Worm (Caenorhabditis elegans) whole organism, L4 larva: Measurements from ENCODE around the gene hsp-16.41.

ENCODE experiments used
- F26F4.8 ChIP-seq: fragments of 200-800 bp; sonication (Bioruptor generic); conservative IDR thresholded peaks from 2 replicates; pipeline ENCODE4 v1.3.6; 2022; ENCODE audit warnings: missing genetic modification characterization, missing compliant biosample characterization
- F49E8.2 ChIP-seq: sonication (generic microtip); optimal IDR thresholded peaks from 2 replicates; lab custom pipeline; 2016; ENCODE audit warnings: missing compliant biosample characterization, mild to moderate bottlenecking, missing genetic modification characterization, borderline replicate concordance
- R02D3.7 ChIP-seq: fragments of 150-350 bp; sonication (generic microtip); optimal IDR thresholded peaks from 3 replicates; lab custom pipeline; 2014; ENCODE audit warnings: missing biosample characterization, missing genetic modification characterization
- T20F7.1 ChIP-seq: fragments of 200-800 bp; sonication (Bioruptor generic); optimal IDR thresholded peaks from 2 replicates; lab custom pipeline; 2018; ENCODE audit warnings: mild to moderate bottlenecking, missing genetic modification characterization, missing compliant biosample characterization
- Y5F2A.4 ChIP-seq: fragments of 200-800 bp; sonication (Bioruptor generic); optimal IDR thresholded peaks from 2 replicates; lab custom pipeline; 2018; ENCODE audit warnings: mild to moderate bottlenecking, missing genetic modification characterization, missing compliant biosample characterization
- arid-1 ChIP-seq: fragments of 200-800 bp; sonication (Bioruptor generic); conservative IDR thresholded peaks from 2 replicates; pipeline ENCODE4 v1.3.6; 2022; ENCODE audit warnings: missing genetic modification reagents, missing genetic modification characterization, missing compliant biosample characterization
- ceh-28 ChIP-seq: fragments of 150-350 bp; optimal IDR thresholded peaks from 2 replicates; lab custom pipeline; 2014; ENCODE audit warnings: missing biosample characterization, missing genetic modification reagents, missing genetic modification characterization
- ceh-32 ChIP-seq: sonication (generic microtip); optimal IDR thresholded peaks from 2 replicates; lab custom pipeline; 2016; ENCODE audit warnings: mild to moderate bottlenecking, missing genetic modification characterization, missing compliant biosample characterization; ENCODE audit not compliant: poor library complexity
- ceh-44 ChIP-seq: fragments of 200-800 bp; sonication (Bioruptor generic); IDR thresholded peaks from 2 replicates; pipeline ENCODE4 v1.3.6; 2022; ENCODE audit warnings: missing genetic modification reagents, missing genetic modification characterization, missing compliant biosample characterization
- ceh-62 ChIP-seq: sonication (generic microtip); optimal IDR thresholded peaks from 2 replicates; lab custom pipeline; 2017; ENCODE audit warnings: missing biosample characterization, missing genetic modification characterization
- ctbp-1 ChIP-seq: fragments of 200-800 bp; sonication (Bioruptor generic); IDR thresholded peaks from 2 replicates; pipeline ENCODE4 v1.3.6; 2022; ENCODE audit warnings: missing genetic modification reagents, missing genetic modification characterization, missing compliant biosample characterization
- daf-16 ChIP-seq, 3 experiments: sonication (generic microtip); optimal IDR thresholded peaks; 2 replicates each; lab custom pipeline; 2016 to 2017; ENCODE audit warnings: missing genetic modification characterization in 3 of 3, missing genetic modification reagents in 3 of 3, mild to moderate bottlenecking in 2 of 3, missing compliant biosample characterization in 2 of 3, missing biosample characterization in 1 of 3, moderate library complexity in 1 of 3
- dmd-6 ChIP-seq: fragments of 200-800 bp; sonication (Bioruptor generic); IDR thresholded peaks from 2 replicates; pipeline ENCODE4 v1.3.6; 2022; ENCODE audit warnings: missing genetic modification reagents, missing genetic modification characterization, missing compliant biosample characterization
- dpl-1 ChIP-seq: fragments of 150-350 bp; optimal IDR thresholded peaks from 2 replicates; lab custom pipeline; 2014; ENCODE audit warnings: missing biosample characterization, missing genetic modification reagents, missing genetic modification characterization
- duxl-1 ChIP-seq: sonication (generic microtip); optimal IDR thresholded peaks from 2 replicates; lab custom pipeline; 2016; ENCODE audit warnings: mild to moderate bottlenecking, missing genetic modification characterization, moderate library complexity, missing compliant biosample characterization; ENCODE audit not compliant: poor library complexity
- dve-1 ChIP-seq: sonication (generic microtip); optimal IDR thresholded peaks from 2 replicates; lab custom pipeline; 2017; ENCODE audit warnings: antibody characterized with exemption, mild to moderate bottlenecking, missing genetic modification characterization, missing compliant biosample characterization; ENCODE audit not compliant: insufficient read depth
- egl-27 ChIP-seq: sonication (generic microtip); optimal IDR thresholded peaks from 3 replicates; lab custom pipeline; 2017; ENCODE audit warnings: missing biosample characterization, missing genetic modification reagents, missing genetic modification characterization
- egl-43 ChIP-seq: fragments of 200-800 bp; sonication (Bioruptor generic); IDR thresholded peaks from 2 replicates; pipeline ENCODE4 v1.3.6; 2022; ENCODE audit warnings: missing genetic modification reagents, missing genetic modification characterization, missing compliant biosample characterization
- fkh-10 ChIP-seq: fragments of 150-350 bp; optimal IDR thresholded peaks from 2 replicates; lab custom pipeline; 2014; ENCODE audit warnings: missing biosample characterization, missing genetic modification reagents, missing genetic modification characterization
- hlh-11 ChIP-seq: fragments of 200-800 bp; sonication (Bioruptor generic); optimal IDR thresholded peaks from 2 replicates; lab custom pipeline; 2018; ENCODE audit warnings: mild to moderate bottlenecking, missing genetic modification characterization, missing compliant biosample characterization
- hlh-30 ChIP-seq: sonication (generic microtip); optimal IDR thresholded peaks from 2 replicates; lab custom pipeline; 2017; ENCODE audit warnings: antibody characterized with exemption, mild to moderate bottlenecking, missing genetic modification characterization, missing compliant biosample characterization; ENCODE audit not compliant: insufficient read depth
- lin-15B ChIP-seq: fragments of 150-350 bp; sonication (generic microtip); optimal IDR thresholded peaks from 3 replicates; lab custom pipeline; 2014; ENCODE audit warnings: missing biosample characterization, missing genetic modification characterization
- lin-38 ChIP-seq: fragments of 200-800 bp; sonication (Bioruptor generic); IDR thresholded peaks from 2 replicates; pipeline ENCODE4 v1.3.6; 2022; ENCODE audit warnings: missing genetic modification reagents, missing genetic modification characterization, missing compliant biosample characterization
- lin-39 ChIP-seq: fragments of 150-350 bp; optimal IDR thresholded peaks from 2 replicates; lab custom pipeline; 2014; ENCODE audit warnings: missing biosample characterization, missing genetic modification reagents, missing genetic modification characterization
- lir-3 ChIP-seq: sonication (generic microtip); optimal IDR thresholded peaks from 2 replicates; lab custom pipeline; 2016; ENCODE audit warnings: mild to moderate bottlenecking, missing genetic modification characterization, missing compliant biosample characterization
- mep-1 ChIP-seq: fragments of 150-350 bp; sonication (generic microtip); optimal IDR thresholded peaks from 3 replicates; lab custom pipeline; 2014; ENCODE audit warnings: missing biosample characterization, missing genetic modification characterization
- mxl-2 ChIP-seq: fragments of 200-800 bp; sonication (Bioruptor generic); conservative IDR thresholded peaks from 2 replicates; pipeline ENCODE4 v1.3.6; 2022; ENCODE audit warnings: missing genetic modification reagents, missing genetic modification characterization, missing compliant biosample characterization
- nhr-10 ChIP-seq: fragments of 150-350 bp; optimal IDR thresholded peaks from 2 replicates; lab custom pipeline; 2014; ENCODE audit warnings: missing biosample characterization, missing genetic modification characterization
- nhr-111 ChIP-seq: fragments of 200-800 bp; sonication (Bioruptor generic); optimal IDR thresholded peaks from 2 replicates; lab custom pipeline; 2018; ENCODE audit warnings: mild to moderate bottlenecking, missing genetic modification characterization, missing compliant biosample characterization
- nhr-42 ChIP-seq: fragments of 200-800 bp; sonication (Bioruptor generic); IDR thresholded peaks from 2 replicates; pipeline ENCODE4 v1.3.6; 2022; ENCODE audit warnings: missing genetic modification characterization, missing compliant biosample characterization
- nhr-6 ChIP-seq: fragments of 150-350 bp; optimal IDR thresholded peaks from 2 replicates; lab custom pipeline; 2014; ENCODE audit warnings: missing biosample characterization, missing genetic modification characterization
- nhr-76 ChIP-seq: fragments of 150-350 bp; optimal IDR thresholded peaks from 2 replicates; lab custom pipeline; 2014; ENCODE audit warnings: missing biosample characterization, missing genetic modification characterization
- nhr-77 ChIP-seq: fragments of 150-350 bp; optimal IDR thresholded peaks from 2 replicates; lab custom pipeline; 2014; ENCODE audit warnings: missing biosample characterization, missing genetic modification characterization
- php-3 ChIP-seq: fragments of 200-800 bp; sonication (Bioruptor generic); IDR thresholded peaks from 2 replicates; pipeline ENCODE4 v1.3.6; 2022; ENCODE audit warnings: missing genetic modification reagents, missing genetic modification characterization, missing compliant biosample characterization
- rbr-2 ChIP-seq: sonication (generic microtip); optimal IDR thresholded peaks from 2 replicates; lab custom pipeline; 2016; ENCODE audit warnings: missing genotype, missing genetic modification characterization, missing compliant biosample characterization
- saeg-2 ChIP-seq: fragments of 200-800 bp; sonication (Bioruptor generic); IDR thresholded peaks from 2 replicates; pipeline ENCODE4 v1.3.6; 2022; ENCODE audit warnings: missing genetic modification reagents, missing genetic modification characterization, missing compliant biosample characterization
- sdz-12 ChIP-seq: fragments of 200-800 bp; sonication (Bioruptor generic); optimal IDR thresholded peaks from 2 replicates; lab custom pipeline; 2018; ENCODE audit warnings: mild to moderate bottlenecking, missing genetic modification characterization, missing compliant biosample characterization
- snpc-1.2 ChIP-seq: fragments of 200-800 bp; sonication (Bioruptor generic); IDR thresholded peaks from 2 replicates; pipeline ENCODE4 v1.3.6; 2022; ENCODE audit warnings: missing genetic modification reagents, missing genetic modification characterization, missing compliant biosample characterization
- snpc-4 ChIP-seq: fragments of 150-350 bp; optimal IDR thresholded peaks from 2 replicates; lab custom pipeline; 2014; ENCODE audit warnings: missing biosample characterization, missing genetic modification characterization
- spr-3 ChIP-seq: fragments of 200-800 bp; sonication (Bioruptor generic); optimal IDR thresholded peaks from 2 replicates; lab custom pipeline; 2018; ENCODE audit warnings: mild to moderate bottlenecking, missing genetic modification characterization, missing compliant biosample characterization
- unc-130 ChIP-seq: sonication (generic microtip); optimal IDR thresholded peaks from 2 replicates; lab custom pipeline; 2016; ENCODE audit warnings: missing genetic modification reagents, missing genetic modification characterization, missing compliant biosample characterization
- unc-62 ChIP-seq, 3 experiments: fragments of 150-350 bp in 1 of 3; sonication (generic microtip); optimal IDR thresholded peaks in 2 of 3; peaks in 1 of 3; 1 replicate in 1 of 3; 2 replicates in 2 of 3; lab custom pipeline; 2014 to 2017; ENCODE audit warnings: missing biosample characterization in 3 of 3, missing genetic modification characterization in 3 of 3, missing genetic modification reagents in 3 of 3, missing genotype in 1 of 3
- vab-7 ChIP-seq: fragments of 200-800 bp; sonication (Bioruptor generic); IDR thresholded peaks from 2 replicates; pipeline ENCODE4 v1.3.6; 2022; ENCODE audit warnings: missing genetic modification reagents, missing genetic modification characterization, missing compliant biosample characterization
- zfp-2 ChIP-seq: sonication (generic microtip); optimal IDR thresholded peaks from 2 replicates; lab custom pipeline; 2016; ENCODE audit warnings: mild to moderate bottlenecking, missing genetic modification characterization, missing compliant biosample characterization
- zip-11 ChIP-seq: fragments of 200-800 bp; sonication (Bioruptor generic); IDR thresholded peaks from 2 replicates; pipeline ENCODE4 v1.3.6; 2022; ENCODE audit warnings: missing genetic modification characterization, missing compliant biosample characterization
- zip-2 ChIP-seq: fragments of 150-350 bp; optimal IDR thresholded peaks from 2 replicates; lab custom pipeline; 2014; ENCODE audit warnings: missing biosample characterization, missing genetic modification characterization
- ztf-11 ChIP-seq: fragments of 150-350 bp; optimal IDR thresholded peaks from 2 replicates; lab custom pipeline; 2014; ENCODE audit warnings: missing biosample characterization, missing genetic modification characterization
- ztf-7 ChIP-seq: fragments of 150-350 bp; optimal IDR thresholded peaks from 2 replicates; lab custom pipeline; 2014; ENCODE audit warnings: missing biosample characterization, missing genetic modification characterization

The hsp-16.41 gene

ce11 chrV:1804645-1805559 lies at the start of gene hsp-16.41, which contains the start of gene hsp-16.2 (continued):
- TF ChIP-seq nhr-76 (no peak), dve-1 (tag; lab: Kevin White, UChicago) (peak; percentile 66), vab-7 (no peak), ceh-44 (no peak), ztf-7 (tag; lab: Kevin White, UChicago) (peak; percentile 34), saeg-2 (GFP tag; lab: Robert Waterston, UW) (0 out of 2 replicates have a peak, but pooled peaks have one; percentile 45), mep-1 (tag; lab: Kevin White, UChicago) (peak; percentile 23), ztf-11 (no peak), zip-2 (tag; lab: Kevin White, UChicago) (no peak), zip-11 (no peak), R02D3.7 (tag; lab: Kevin White, UChicago) (no peak), nhr-6 (tag; lab: Kevin White, UChicago) (no peak), Y5F2A.4 (GFP tag; lab: Kevin White, UChicago) (no peak), php-3 (GFP tag; lab: Robert Waterston, UW) (no peak), zfp-2 (no peak), rbr-2 (tag; lab: Kevin White, UChicago) (peak; percentile 59), spr-3 (GFP tag; lab: Kevin White, UChicago) (no peak), snpc-1.2 (GFP tag; lab: Robert Waterston, UW) (no peak), dpl-1 (GFP tag; lab: Kevin White, UChicago) (peak; percentile 27), lin-39 (no peak), nhr-111 (GFP tag; lab: Kevin White, UChicago) (no peak), hlh-11 (tag; lab: Kevin White, UChicago) (peak; percentile 73), T20F7.1 (GFP tag; lab: Kevin White, UChicago) (no peak), ceh-62 (no peak), F26F4.8 (GFP tag; lab: Robert Waterston, UW) (no peak), F49E8.2 (tag; lab: Kevin White, UChicago) (no peak), lir-3 (tag; lab: Kevin White, UChicago) (no peak), mxl-2 (GFP tag; lab: Robert Waterston, UW) (no peak), daf-16 (GFP tag; optimal IDR thresholded peaks at IDR 0.05; lab: Kevin White, UChicago) (peak in 1 of 2 experiments; percentile 90), daf-16 (tag; optimal IDR thresholded peaks at IDR 0.05; lab: Kevin White, UChicago) (peak; percentile 77), egl-43 (GFP tag; lab: Robert Waterston, UW) (no peak), duxl-1 (tag; lab: Kevin White, UChicago) (no peak), egl-27 (tag; lab: Kevin White, UChicago) (no peak), nhr-10 (tag; lab: Kevin White, UChicago) (no peak), ctbp-1 (GFP tag; lab: Robert Waterston, UW) (peak; percentile 59; the same call in 1 of the 2 replicates), lin-15B (tag; lab: Kevin White, UChicago) (no peak), hlh-30 (tag; lab: Kevin White, UChicago) (peak; percentile 40), nhr-77 (tag; lab: Kevin White, UChicago) (no peak), fkh-10 (no peak), unc-62 (GFP tag; optimal IDR thresholded peaks at IDR 0.05 in 1 of 2; lab: Kevin White, UChicago) (peak in 1 of 2 experiments; percentile 29), unc-62 (tag; optimal IDR thresholded peaks at IDR 0.05; lab: Kevin White, UChicago) (no peak), snpc-4 (no peak), ceh-32 (tag; lab: Kevin White, UChicago) (no peak), ceh-28 (tag; lab: Kevin White, UChicago) (no peak), arid-1 (GFP tag; lab: Robert Waterston, UW) (no peak), lin-38 (GFP tag; lab: Robert Waterston, UW) (peak; percentile 45), unc-130 (GFP tag; lab: Kevin White, UChicago) (no peak), nhr-42 (no peak), sdz-12 (GFP tag; lab: Kevin White, UChicago) (peak; percentile 52), dmd-6 (GFP tag; lab: Robert Waterston, UW) (no peak; the same call in 1 of the 2 replicates)
